Fruit fly (Drosophila melanogaster) whole organism, embryonic: ENCODE results near the gene Drsl2.
A peak's percentile ranks its signal among the peaks of the same experiment; 100 is the strongest.

Experiments used
- Awh ChIP-seq: fragments of 200-800 bp; sonication (Bioruptor generic); IDR thresholded peaks from 2 replicates; pipeline ENCODE4, ENCODE4 v1.3.6; 2022; ENCODE audit warnings: missing biosample characterization, missing genetic modification characterization
- CG10147 ChIP-seq: fragments of 200-800 bp; sonication (Bioruptor generic); optimal IDR thresholded peaks from 2 replicates; lab custom pipeline; 2019; ENCODE audit warnings: missing biosample characterization, mild to moderate bottlenecking, missing genetic modification characterization, moderate library complexity
- CG10543 ChIP-seq: fragments of 200-800 bp; sonication (Bioruptor generic); optimal IDR thresholded peaks from 3 replicates; lab custom pipeline; 2017; ENCODE audit warnings: missing biosample characterization, mild to moderate bottlenecking, missing genetic modification characterization, moderate library complexity
- CG10979 ChIP-seq: fragments of 200-800 bp; sonication (Bioruptor generic); optimal IDR thresholded peaks from 2 replicates; lab custom pipeline; 2018; ENCODE audit warnings: missing biosample characterization, mild to moderate bottlenecking, missing genetic modification characterization, moderate library complexity
- CG11093 ChIP-seq: fragments of 200-800 bp; sonication (Bioruptor generic); IDR thresholded peaks from 3 replicates; pipeline ENCODE4 v1.3.6; 2022; ENCODE audit warnings: missing biosample characterization, missing genetic modification characterization
- CG15269 ChIP-seq: fragments of 200-800 bp; sonication (Bioruptor generic); optimal IDR thresholded peaks from 2 replicates; lab custom pipeline; 2018; ENCODE audit warnings: missing biosample characterization, mild to moderate bottlenecking, missing genetic modification characterization, moderate library complexity
- CG15479 ChIP-seq: fragments of 200-800 bp; sonication (Bioruptor generic); optimal IDR thresholded peaks from 3 replicates; lab custom pipeline; 2019; ENCODE audit warnings: missing biosample characterization, mild to moderate bottlenecking, missing genetic modification characterization, moderate library complexity
- CG1647 ChIP-seq: fragments of 200-800 bp; sonication (Bioruptor generic); optimal IDR thresholded peaks from 3 replicates; lab custom pipeline; 2016; ENCODE audit warnings: missing biosample characterization, missing genetic modification characterization
- CG17385 ChIP-seq: fragments of 200-800 bp; sonication (Bioruptor generic); optimal IDR thresholded peaks from 3 replicates; lab custom pipeline; 2018; ENCODE audit warnings: missing biosample characterization, mild to moderate bottlenecking, missing genetic modification characterization
- CG1832 ChIP-seq: fragments of 200-800 bp; sonication (Bioruptor generic); optimal IDR thresholded peaks from 2 replicates; lab custom pipeline; 2017; ENCODE audit warnings: missing biosample characterization, mild to moderate bottlenecking, missing genetic modification characterization, inconsistent platforms
- CG3163 ChIP-seq: fragments of 200-800 bp; sonication (Bioruptor generic); optimal IDR thresholded peaks from 3 replicates; lab custom pipeline; 2016; ENCODE audit warnings: missing biosample characterization, missing genetic modification characterization
- CG32767 ChIP-seq: fragments of 200-800 bp; sonication (Bioruptor generic); IDR thresholded peaks from 2 replicates; pipeline ENCODE4 v1.3.6; 2022; ENCODE audit warnings: missing biosample characterization, missing genetic modification characterization
- CG34224 ChIP-seq: fragments of 200-800 bp; sonication (Bioruptor generic); IDR thresholded peaks from 3 replicates; pipeline ENCODE4 v1.3.6; 2022; ENCODE audit warnings: missing biosample characterization, missing genetic modification characterization; ENCODE audit not compliant: partially characterized antibody
- CG3726 ChIP-seq: fragments of 200-800 bp; sonication (Bioruptor generic); IDR thresholded peaks from 3 replicates; pipeline ENCODE4, ENCODE4 v1.3.6; 2022; ENCODE audit warnings: missing biosample characterization, missing genetic modification characterization
- CG3838 ChIP-seq: fragments of 200-800 bp; sonication (Bioruptor generic); optimal IDR thresholded peaks from 3 replicates; lab custom pipeline; 2016; ENCODE audit warnings: missing biosample characterization, missing genetic modification characterization
- CG4707 ChIP-seq: fragments of 200-800 bp; sonication (Bioruptor generic); optimal IDR thresholded peaks from 2 replicates; lab custom pipeline; 2018; ENCODE audit warnings: missing biosample characterization, mild to moderate bottlenecking, missing genetic modification characterization, moderate library complexity
- CG7372 ChIP-seq: fragments of 200-800 bp; sonication (Bioruptor generic); IDR thresholded peaks from 2 replicates; pipeline ENCODE4 v1.3.6; 2022; ENCODE audit warnings: missing biosample characterization, missing genetic modification characterization
- CoRest ChIP-seq: fragments of 200-800 bp; sonication (Bioruptor generic); optimal IDR thresholded peaks from 3 replicates; lab custom pipeline; 2018; ENCODE audit warnings: missing biosample characterization, mild to moderate bottlenecking, missing genetic modification characterization, moderate library complexity
- CrebB ChIP-seq: fragments of 200-800 bp; sonication (Bioruptor generic); optimal IDR thresholded peaks from 3 replicates; lab custom pipeline; 2018; ENCODE audit warnings: missing biosample characterization, mild to moderate bottlenecking, missing genetic modification characterization
- Deaf1 ChIP-seq: fragments of 200-800 bp; optimal IDR thresholded peaks from 3 replicates; lab custom pipeline; 2019; ENCODE audit warnings: missing biosample characterization, mild to moderate bottlenecking, missing genetic modification characterization, moderate library complexity
- Drgx ChIP-seq: fragments of 200-800 bp; sonication (Bioruptor generic); IDR thresholded peaks from 2 replicates; pipeline ENCODE4 v1.3.6; 2022; ENCODE audit warnings: missing biosample characterization, missing genetic modification characterization
- Ets65A ChIP-seq: fragments of 200-800 bp; sonication (Bioruptor generic); peaks from one replicate; lab custom pipeline; 2016; ENCODE audit warnings: missing biosample characterization, missing genetic modification characterization
- Hey ChIP-seq: fragments of 200-800 bp; sonication (Bioruptor generic); optimal IDR thresholded peaks from 3 replicates; lab custom pipeline; 2018; ENCODE audit warnings: missing biosample characterization, mild to moderate bottlenecking, missing genetic modification characterization
- Hr3 ChIP-seq: fragments of 200-800 bp; sonication (Bioruptor generic); optimal IDR thresholded peaks from 3 replicates; lab custom pipeline; 2016; ENCODE audit warnings: missing biosample characterization, missing genetic modification characterization
- Lhr ChIP-seq: fragments of 200-800 bp; sonication (Bioruptor generic); optimal IDR thresholded peaks from 3 replicates; lab custom pipeline; 2017; ENCODE audit warnings: mild to moderate bottlenecking, missing biosample characterization, missing genetic modification reagents, missing genetic modification characterization
- Sry-β ChIP-seq: fragments of 200-800 bp; sonication (Bioruptor generic); optimal IDR thresholded peaks from 2 replicates; lab custom pipeline; 2018; ENCODE audit warnings: missing biosample characterization, mild to moderate bottlenecking, missing genetic modification characterization, moderate library complexity
- Sry-δ ChIP-seq: fragments of 200-800 bp; sonication (Bioruptor generic); optimal IDR thresholded peaks from 2 replicates; lab custom pipeline; 2016; ENCODE audit warnings: missing biosample characterization, missing genetic modification characterization
- abd-A ChIP-seq: fragments of 200-800 bp; sonication (Bioruptor generic); optimal IDR thresholded peaks from 3 replicates; lab custom pipeline; 2019; ENCODE audit warnings: missing biosample characterization, mild to moderate bottlenecking, missing genetic modification characterization, moderate library complexity
- bsh ChIP-seq, 2 experiments: fragments of 200-800 bp; sonication (Bioruptor generic); optimal IDR thresholded peaks; 2 replicates each; lab custom pipeline; 2017 to 2018; ENCODE audit warnings: mild to moderate bottlenecking in 2 of 2, missing biosample characterization in 2 of 2, missing genetic modification characterization in 2 of 2, moderate library complexity in 1 of 2
- cas ChIP-seq: fragments of 200-800 bp; sonication (Bioruptor generic); IDR thresholded peaks from 2 replicates; pipeline ENCODE4 v1.3.6; 2022; ENCODE audit warnings: missing biosample characterization, missing genetic modification characterization
- chinmo ChIP-seq: fragments of 200-800 bp; sonication (Bioruptor generic); IDR thresholded peaks from 4 replicates; pipeline ENCODE4 v1.3.6; 2022; ENCODE audit warnings: missing biosample characterization, missing genetic modification characterization; ENCODE audit not compliant: partially characterized antibody
- chm ChIP-seq: fragments of 200-800 bp; sonication (Bioruptor generic); IDR thresholded peaks from 2 replicates; pipeline ENCODE4 v1.3.6; 2022; ENCODE audit warnings: missing biosample characterization, missing genetic modification characterization
- cwo ChIP-seq: fragments of 200-800 bp; sonication (Bioruptor generic); optimal IDR thresholded peaks from 3 replicates; lab custom pipeline; 2017; ENCODE audit warnings: missing biosample characterization, missing genetic modification characterization, mild to moderate bottlenecking, moderate library complexity, missing genetic modification reagents
- fru ChIP-seq: fragments of >200 bp; optimal IDR thresholded peaks from 2 replicates; lab custom pipeline; 2017
- grn ChIP-seq: fragments of 200-800 bp; sonication (Bioruptor generic); optimal IDR thresholded peaks from 3 replicates; lab custom pipeline; 2017; ENCODE audit warnings: missing biosample characterization, missing genetic modification characterization
- kni ChIP-seq: fragments of 200-800 bp; sonication (Bioruptor generic); optimal IDR thresholded peaks from 3 replicates; lab custom pipeline; 2017; ENCODE audit warnings: mild to moderate bottlenecking, missing biosample characterization, missing genetic modification reagents, missing genetic modification characterization
- lbe ChIP-seq: fragments of 200-800 bp; sonication (Bioruptor generic); optimal IDR thresholded peaks from 2 replicates; lab custom pipeline; 2016; ENCODE audit warnings: missing biosample characterization, mild to moderate bottlenecking, missing genetic modification characterization
- mld ChIP-seq: fragments of 200-800 bp; sonication (Bioruptor generic); IDR thresholded peaks from 3 replicates; pipeline ENCODE4 v1.3.6; 2022; ENCODE audit warnings: missing biosample characterization, missing genetic modification characterization; ENCODE audit not compliant: partially characterized antibody
- pnt ChIP-seq: fragments of 200-800 bp; sonication (Bioruptor generic); optimal IDR thresholded peaks from 3 replicates; lab custom pipeline; 2016; ENCODE audit warnings: missing biosample characterization, missing genetic modification characterization
- rib ChIP-seq: fragments of 200-800 bp; sonication (Bioruptor generic); IDR thresholded peaks from 2 replicates; pipeline ENCODE4 v1.3.6; 2022; ENCODE audit warnings: missing biosample characterization, missing genetic modification characterization
- tio ChIP-seq: fragments of 200-800 bp; sonication (Bioruptor generic); optimal IDR thresholded peaks from 2 replicates; lab custom pipeline; 2017; ENCODE audit warnings: missing biosample characterization, missing genetic modification characterization, inconsistent platforms
- vvl ChIP-seq: fragments of 200-800 bp; sonication (Bioruptor generic); IDR thresholded peaks from 2 replicates; pipeline ENCODE4 v1.3.6; 2022; ENCODE audit warnings: missing biosample characterization, missing genetic modification characterization

The Drsl2 gene

DNA sequence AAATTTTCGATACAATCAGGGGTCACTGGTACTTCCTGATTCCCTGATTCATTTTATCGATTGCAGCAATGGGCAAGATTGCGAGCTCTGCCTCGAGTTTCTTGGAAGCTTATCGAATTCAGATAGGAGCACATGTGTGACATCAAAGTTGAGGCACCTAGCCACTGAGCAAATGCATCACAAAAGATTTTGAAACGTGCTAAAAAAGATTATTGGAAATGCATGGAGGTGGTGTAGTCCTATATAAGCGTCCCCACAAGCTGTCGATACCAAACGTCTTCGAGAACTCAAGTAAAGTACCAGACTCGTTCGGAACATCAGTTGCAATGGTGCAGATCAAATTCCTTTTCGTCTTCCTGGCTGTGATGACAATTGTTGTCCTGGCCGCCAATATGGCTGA is at the start of gene Drsl2:
Gene Drsl2 (plus strand): TSS at position 301 of the 400 bp plus-strand sequence.
- TF ChIP-seq Ets65A (GFP tag; lab: Kevin White, UChicago), result peak; percentile 4
- no peak for TF ChIP-seq Sry-δ
- no peak for TF ChIP-seq CG17385 (GFP tag; lab: Kevin White, UChicago)
- no peak for TF ChIP-seq lbe (GFP tag; lab: Kevin White, UChicago)
- no peak for TF ChIP-seq Hey

DNA sequence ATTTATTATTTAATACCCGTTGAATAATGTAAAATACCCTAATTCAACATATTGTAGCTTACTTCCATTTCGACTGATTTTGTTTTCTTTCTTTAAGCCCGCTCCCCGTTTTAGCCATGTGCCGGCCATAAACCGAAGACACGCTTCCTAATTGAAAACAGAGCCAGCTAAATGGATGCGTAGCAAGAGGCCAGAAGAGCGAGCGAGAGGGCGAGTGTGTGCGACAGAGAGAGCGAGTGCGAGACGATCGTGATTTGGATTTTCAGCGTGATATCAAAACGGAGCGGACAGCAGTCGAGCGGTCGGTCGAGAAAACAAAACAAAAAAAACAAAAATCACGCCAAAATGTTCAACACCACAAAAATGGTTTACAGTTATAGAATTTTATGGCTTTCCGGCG is 47.8 kb upstream of the Drsl2 start:
- TF ChIP-seq grn (GFP tag; lab: Kevin White, UChicago) (peak; percentile 44), chm (GFP tag; lab: Robert Waterston, UW) (no peak), CG32767 (GFP tag; lab: Robert Waterston, UW) (no peak), CG34224 (GFP tag; lab: Robert Waterston, UW) (no peak), CG15269 (peak; percentile 6), CG11093 (GFP tag; lab: Robert Waterston, UW) (no peak), bsh (GFP tag; optimal IDR thresholded peaks at IDR 0.05; lab: Kevin White, UChicago) (no peak), rib (no peak), CG10979 (tag; lab: Kevin White, UChicago) (no peak), mld (GFP tag; lab: Robert Waterston, UW) (no peak), Sry-β (GFP tag; lab: Kevin White, UChicago) (peak; percentile 42), cwo (peak; percentile 26), kni (GFP tag; lab: Kevin White, UChicago) (peak; percentile 72), CG3838 (GFP tag; lab: Kevin White, UChicago) (no peak), Drgx (GFP tag; lab: Robert Waterston, UW) (no peak), CG1832 (peak; percentile 57), CG4707 (GFP tag; lab: Kevin White, UChicago) (no peak), CG7372 (no peak), CG10543 (GFP tag; lab: Kevin White, UChicago) (peak; percentile 9), CG1647 (no peak), pnt (GFP tag; lab: Kevin White, UChicago) (no peak), CrebB (no peak), CG10147 (no peak), CG15479 (GFP tag; lab: Kevin White, UChicago) (no peak), vvl (GFP tag; lab: Robert Waterston, UW) (peak; percentile 43; the same call in 1 of the 2 replicates), abd-A (tag; lab: Kevin White, UChicago) (peak; percentile 50), cas (GFP tag; lab: Robert Waterston, UW) (no peak), Hr3 (GFP tag; lab: Kevin White, UChicago) (no peak), fru (lab: Kevin White, UChicago) (no peak), Awh (0 out of 2 replicates have a peak, but pooled peaks have one; percentile 55), Deaf1 (tag; lab: Kevin White, UChicago) (peak; percentile 21), tio (GFP tag; lab: Kevin White, UChicago) (no peak), chinmo (GFP tag; lab: Robert Waterston, UW) (0 out of 4 replicates have a peak, but pooled peaks have one; percentile 32)

DNA sequence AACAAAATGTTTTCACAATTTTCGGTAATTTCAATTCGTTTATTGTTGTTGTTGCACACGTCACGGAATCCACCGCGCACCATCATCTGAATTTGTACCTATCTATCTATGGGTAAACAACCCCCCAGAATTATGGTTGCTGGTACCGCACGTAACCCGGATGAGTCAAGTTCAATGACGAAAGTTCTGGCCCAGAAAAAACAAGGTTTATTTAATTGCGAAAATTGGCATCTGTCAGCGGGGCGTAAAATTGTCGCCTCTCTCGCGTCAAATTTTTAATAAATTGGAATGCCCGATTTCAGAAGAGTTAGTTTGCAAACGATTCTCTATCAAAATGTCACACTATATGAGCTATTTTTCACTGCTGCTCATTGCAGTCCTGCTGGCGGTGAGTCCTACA is 46.0 kb upstream of the Drsl2 start, which contains the start of gene CG34265:
Gene CG34265 (plus strand): TSS at position 301 of the 400 bp plus-strand sequence.
- TF ChIP-seq CoRest (tag; lab: Kevin White, UChicago) (no peak), CG3163 (GFP tag; lab: Kevin White, UChicago) (no peak), CG3726 (GFP tag; lab: Robert Waterston, UW) (no peak), Lhr (no peak)
